Worm (Caenorhabditis elegans) whole organism, L1 larva: ENCODE results near the gene D1022.4.

Experiments
- ama-1 ChIP-seq: fragments of 150-350 bp; optimal IDR thresholded peaks from 2 replicates; lab custom pipeline; 2014
- fkh-10 ChIP-seq: sonication (generic microtip); optimal IDR thresholded peaks from 2 replicates; lab custom pipeline; 2017; ENCODE audit warnings: missing biosample characterization, missing genetic modification reagents, missing genetic modification characterization
- fos-1 ChIP-seq: fragments of 150-350 bp; optimal IDR thresholded peaks from 2 replicates; lab custom pipeline; 2014; ENCODE audit warnings: missing biosample characterization, missing genetic modification characterization
- hpl-2 ChIP-seq: fragments of 150-350 bp; optimal IDR thresholded peaks from 2 replicates; lab custom pipeline; 2014; ENCODE audit warnings: missing biosample characterization, missing genetic modification reagents, missing genetic modification characterization
- skn-1 ChIP-seq: fragments of 150-350 bp; optimal IDR thresholded peaks from 2 replicates; lab custom pipeline; 2014; ENCODE audit warnings: missing biosample characterization, missing genetic modification characterization
- snpc-4 ChIP-seq: fragments of 150-350 bp; optimal IDR thresholded peaks from 2 replicates; lab custom pipeline; 2014; ENCODE audit warnings: missing biosample characterization, missing genetic modification characterization
- ztf-4 ChIP-seq: fragments of 150-350 bp; optimal IDR thresholded peaks from 2 replicates; lab custom pipeline; 2014; ENCODE audit warnings: missing biosample characterization, missing genetic modification characterization

DNA sequence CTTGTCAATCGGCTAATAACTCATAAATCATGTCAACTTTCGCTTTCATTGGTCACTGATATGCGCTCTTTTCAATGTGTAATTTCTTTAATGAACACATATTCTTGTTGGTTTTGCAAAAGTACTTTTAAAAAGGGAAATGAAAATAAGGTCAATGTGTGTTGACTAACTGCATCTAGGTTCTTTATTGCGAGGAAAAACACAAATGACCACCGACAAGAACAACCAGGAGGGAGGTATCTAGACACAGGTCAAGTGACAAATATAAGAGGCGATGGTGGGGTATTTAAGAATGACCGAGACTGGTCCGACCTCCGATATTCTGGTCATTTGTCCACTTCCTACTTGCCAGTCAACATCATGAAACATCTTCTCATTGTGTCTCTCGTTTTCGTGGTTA lies 39.0 kb upstream of the D1022.4 start, which contains the start of gene spi-1:
- TF ChIP-seq snpc-4 (tag; lab: Kevin White, UChicago), result no peak
- no peak for TF ChIP-seq fkh-10 (GFP tag; lab: Kevin White, UChicago)
- TF ChIP-seq ama-1 (lab: Kevin White, UChicago), result no peak
- TF ChIP-seq skn-1 (tag; lab: Kevin White, UChicago), result no peak
- no peak for TF ChIP-seq hpl-2
- TF ChIP-seq fos-1, result no peak
- TF ChIP-seq ztf-4 (tag; lab: Kevin White, UChicago), result no peak
